Worm (Caenorhabditis elegans) whole organism, L4 larva: ENCODE results near the gene nspc-7.

Experiments
- aha-1 ChIP-seq: fragments of 150-350 bp; peaks from one replicate; lab custom pipeline; 2014; ENCODE audit warnings: missing biosample characterization, missing genetic modification characterization
- unc-62 ChIP-seq, 3 experiments: fragments of 150-350 bp in 1 of 3; sonication (generic microtip); optimal IDR thresholded peaks in 2 of 3; peaks in 1 of 3; 1 replicate in 1 of 3; 2 replicates in 2 of 3; lab custom pipeline; 2014 to 2017; ENCODE audit warnings: missing biosample characterization in 3 of 3, missing genetic modification characterization in 3 of 3, missing genetic modification reagents in 3 of 3, missing genotype in 1 of 3
- zag-1 ChIP-seq: fragments of 150-350 bp; optimal IDR thresholded peaks from 2 replicates; lab custom pipeline; 2014; ENCODE audit warnings: missing biosample characterization, missing genetic modification characterization

DNA sequence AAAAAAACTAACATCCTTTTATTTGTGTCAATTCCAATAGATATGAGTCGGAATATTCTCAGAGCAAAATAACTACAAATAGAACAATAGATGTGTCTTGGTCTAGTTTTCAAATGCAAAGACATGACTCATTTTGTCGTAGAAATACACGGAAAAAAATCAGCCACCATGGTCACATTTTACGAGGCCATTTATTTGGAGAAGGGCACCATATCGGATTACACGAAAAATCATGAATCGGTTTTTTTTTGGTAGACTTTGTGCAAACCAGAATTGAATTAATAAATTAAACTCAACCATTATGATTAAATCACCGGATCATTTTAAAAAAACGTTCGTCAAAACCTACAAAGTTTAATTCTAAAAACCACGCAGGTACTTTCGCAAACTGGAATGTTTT, 21.3 kb upstream of the nspc-7 start, which contains the start of gene H03E18.2:
- TF ChIP-seq aha-1 (tag; lab: Kevin White, UChicago) = no peak
- TF ChIP-seq unc-62 (GFP tag; optimal IDR thresholded peaks at IDR 0.05 in 1 of 2; lab: Kevin White, UChicago) = no peak
- TF ChIP-seq unc-62 (tag; optimal IDR thresholded peaks at IDR 0.05; lab: Kevin White, UChicago) = no peak
- TF ChIP-seq zag-1 (tag; lab: Kevin White, UChicago) = no peak
